Fruit fly (Drosophila melanogaster) Kc167 (cell line): ENCODE data around the gene robl37BC.

Experiments used
- Myc ChIP-seq: fragments of >200 bp; optimal IDR thresholded peaks from 2 replicates; lab custom pipeline; 2017; ENCODE audit warnings: missing external identifiers
- Sin3A ChIP-seq: fragments of >200 bp; optimal IDR thresholded peaks from 2 replicates; lab custom pipeline; 2018; ENCODE audit warnings: missing external identifiers
- h ChIP-seq: fragments of >200 bp; optimal IDR thresholded peaks from 3 replicates; lab custom pipeline; 2018; ENCODE audit warnings: missing external identifiers
- insv ChIP-seq: fragments of >200 bp; optimal IDR thresholded peaks from 3 replicates; lab custom pipeline; 2018; ENCODE audit warnings: missing external identifiers
- psq ChIP-seq: fragments of >200 bp; optimal IDR thresholded peaks from 2 replicates; lab custom pipeline; 2017; ENCODE audit warnings: missing external identifiers
- ttk ChIP-seq: sonication (Bioruptor generic); optimal IDR thresholded peaks from 2 replicates; lab custom pipeline; 2017; ENCODE audit warnings: missing external identifiers

DNA sequence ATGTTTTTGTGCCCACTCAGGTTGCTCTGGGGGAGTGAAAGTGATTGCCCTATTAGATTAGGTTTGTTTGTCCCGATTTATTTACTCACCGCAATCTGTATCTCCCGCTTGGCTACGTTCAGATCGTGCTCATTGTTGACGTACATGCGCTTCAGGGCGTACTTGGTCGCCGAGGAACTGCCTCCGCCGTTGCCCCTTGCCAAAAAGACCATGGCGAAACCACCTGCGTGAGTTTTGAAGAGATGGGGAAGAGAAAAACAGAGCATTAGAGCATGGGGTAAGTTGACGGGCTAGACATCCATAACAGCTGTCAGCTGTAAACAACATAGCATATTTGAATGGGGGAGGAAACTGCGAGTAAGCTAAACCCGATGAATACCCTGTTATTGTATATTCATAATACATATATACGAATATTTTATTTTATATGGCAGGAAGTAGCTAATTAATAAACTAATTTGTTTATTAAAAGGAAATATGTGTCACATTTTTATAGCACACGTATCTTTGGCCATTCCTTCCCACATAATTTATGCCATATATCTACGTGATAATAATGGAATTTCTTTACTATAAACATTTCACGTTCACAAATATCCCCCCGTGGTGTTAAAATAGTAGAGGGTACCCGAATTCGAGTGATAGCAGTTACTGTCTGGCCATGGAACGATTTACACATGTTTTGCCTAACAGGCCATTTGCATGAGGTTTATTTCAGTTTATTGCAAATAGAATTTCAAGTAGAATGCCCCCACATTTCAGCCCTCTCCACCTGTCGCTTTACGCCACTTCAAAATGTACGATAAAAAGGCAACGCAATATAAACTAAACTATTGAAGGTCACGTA lies 45.1 kb upstream of the robl37BC start:
- TF ChIP-seq psq (lab: Kevin White, UChicago) (no peak), h (no peak), insv (lab: Kevin White, UChicago) (no peak), Sin3A (lab: Kevin White, UChicago) (no peak), ttk (lab: Kevin White, UChicago) (no peak), Myc (lab: Kevin White, UChicago) (no peak)
